Fruit fly (Drosophila melanogaster): ENCODE data around the gene hzg.

Gene hzg

DNA sequence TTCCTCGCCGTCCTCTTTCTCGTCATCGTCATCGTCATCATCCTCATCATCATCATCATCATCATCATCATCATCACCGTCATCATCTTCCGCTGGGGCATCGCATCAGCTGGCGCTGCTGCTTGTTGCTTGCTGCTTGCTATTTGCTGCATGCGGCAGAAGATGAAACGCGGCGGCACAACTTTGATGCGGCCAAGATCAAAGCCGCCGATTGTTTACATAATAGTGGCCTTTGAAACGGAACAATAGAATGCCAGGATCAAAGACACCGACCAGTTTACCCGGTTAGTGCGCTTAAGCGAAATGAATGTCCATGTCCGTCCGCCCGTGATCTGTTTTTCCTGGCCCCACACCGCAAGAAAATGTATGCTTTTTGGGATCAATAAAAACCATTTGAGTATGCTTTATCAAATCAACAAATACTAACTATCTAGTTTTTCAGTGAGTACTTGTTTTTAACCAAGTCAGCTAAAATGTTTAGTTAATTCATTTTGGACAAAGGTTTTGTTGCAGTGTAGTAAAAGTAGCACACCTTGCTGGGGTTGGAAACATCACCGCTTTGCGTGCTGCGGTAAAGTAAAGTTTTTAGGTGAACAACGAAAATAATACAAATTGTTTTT is 16.6 kb upstream of the hzg start (continued):
- TF ChIP-seq Dfd (GFP tag; optimal IDR thresholded peaks at IDR 0.05), result no peak
- TF ChIP-seq sima (GFP tag; optimal IDR thresholded peaks at IDR 0.05), result no peak
- peak; percentile 33 for TF ChIP-seq CG7786 (GFP tag; optimal IDR thresholded peaks at IDR 0.05)
- TF ChIP-seq GATAe (GFP tag; conservative IDR thresholded peaks at IDR 0.05), result no peak
- TF ChIP-seq CG14860 (GFP tag; IDR thresholded peaks at IDR 0.05; ENCODE audit: partially characterized antibody), result no peak
- no peak for TF ChIP-seq h (optimal IDR thresholded peaks at IDR 0.05)
- TF ChIP-seq p53 (GFP tag; optimal IDR thresholded peaks at IDR 0.05), result no peak
- TF ChIP-seq Adf1 (GFP tag; IDR thresholded peaks at IDR 0.05), result no peak
- 0 out of 2 replicates have a peak, but pooled peaks have one; percentile 21 for TF ChIP-seq CG14441 (GFP tag; IDR thresholded peaks at IDR 0.05)
- TF ChIP-seq CG14014 (GFP tag; IDR thresholded peaks at IDR 0.05), result no peak
- peak; percentile 84 for TF ChIP-seq CG8765 (GFP tag; IDR thresholded peaks at IDR 0.05)
- no peak for TF ChIP-seq nerfin-2 (GFP tag; IDR thresholded peaks at IDR 0.05; ENCODE audit: partially characterized antibody)
- peak; percentile 70 for TF ChIP-seq CG17361 (GFP tag; IDR thresholded peaks at IDR 0.05)
- no peak for TF ChIP-seq corto (GFP tag; optimal IDR thresholded peaks at IDR 0.05)
- peak; percentile 68 for TF ChIP-seq CG31441 (GFP tag; IDR thresholded peaks at IDR 0.05)
- TF ChIP-seq cad (GFP tag; optimal IDR thresholded peaks at IDR 0.05), result no peak
- TF ChIP-seq jumu (GFP tag; optimal IDR thresholded peaks at IDR 0.05), result peak; percentile 29
- no peak for TF ChIP-seq CrebB (tag; optimal IDR thresholded peaks at IDR 0.05)
- no peak for TF ChIP-seq HmgZ (tag; optimal IDR thresholded peaks at IDR 0.05)
- no peak for TF ChIP-seq hbn (GFP tag; IDR thresholded peaks at IDR 0.05; ENCODE audit: partially characterized antibody)
- peak; percentile 28 for TF ChIP-seq her (GFP tag; optimal IDR thresholded peaks at IDR 0.05)
- TF ChIP-seq CG30020 (tag; optimal IDR thresholded peaks at IDR 0.05), result no peak
- peak; percentile 54 for TF ChIP-seq CG11504 (tag; optimal IDR thresholded peaks at IDR 0.05)
- no peak for TF ChIP-seq dati (GFP tag; IDR thresholded peaks at IDR 0.05)
- TF ChIP-seq toy (GFP tag; IDR thresholded peaks at IDR 0.05), result no peak
- TF ChIP-seq sim (GFP tag; IDR thresholded peaks at IDR 0.05), result 0 out of 2 replicates have a peak, but pooled peaks have one; percentile 63
- no peak for TF ChIP-seq chinmo (GFP tag; IDR thresholded peaks at IDR 0.05; ENCODE audit: partially characterized antibody)
- TF ChIP-seq Dref (GFP tag; IDR thresholded peaks at IDR 0.05), result no peak
- no peak for TF ChIP-seq yki (optimal IDR thresholded peaks at IDR 0.05)
- TF ChIP-seq maf-S (GFP tag; optimal IDR thresholded peaks at IDR 0.05), result peak; percentile 38
- TF ChIP-seq Oli (tag; optimal IDR thresholded peaks at IDR 0.05), result peak; percentile 45
- TF ChIP-seq Bteb2 (GFP tag; optimal IDR thresholded peaks at IDR 0.05), result no peak
- TF ChIP-seq tap (tag; optimal IDR thresholded peaks at IDR 0.05), result no peak
- no peak for TF ChIP-seq Jarid2 (GFP tag; optimal IDR thresholded peaks at IDR 0.05)
- no peak for TF ChIP-seq Doc2 (GFP tag; IDR thresholded peaks at IDR 0.05)
- TF ChIP-seq CG6175 (GFP tag; IDR thresholded peaks at IDR 0.05), result no peak
- TF ChIP-seq ATbp (GFP tag; optimal IDR thresholded peaks at IDR 0.05), result peak; percentile 18
- peak; percentile 17 for TF ChIP-seq CG12769 (tag; optimal IDR thresholded peaks at IDR 0.05)
- TF ChIP-seq CG1529 (GFP tag; optimal IDR thresholded peaks at IDR 0.05), result no peak
- no peak for TF ChIP-seq CkIIα-i1 (GFP tag; IDR thresholded peaks at IDR 0.05)
- no peak for TF ChIP-seq grn (GFP tag; optimal IDR thresholded peaks at IDR 0.05)
- TF ChIP-seq Mes4 (GFP tag; optimal IDR thresholded peaks at IDR 0.05), result peak; percentile 11
- TF ChIP-seq ranshi (GFP tag; IDR thresholded peaks at IDR 0.05), result no peak; the same call in 1 of the 2 replicates
- TF ChIP-seq Dbx (GFP tag; IDR thresholded peaks at IDR 0.05), result no peak
- TF ChIP-seq Side (GFP tag; optimal IDR thresholded peaks at IDR 0.05), result peak; percentile 46
- no peak for TF ChIP-seq CG17186 (GFP tag; optimal IDR thresholded peaks at IDR 0.05)
- TF ChIP-seq zen2 (GFP tag; IDR thresholded peaks at IDR 0.05; ENCODE audit: partially characterized antibody), result no peak
- peak; percentile 81 for TF ChIP-seq CG17829 (tag; optimal IDR thresholded peaks at IDR 0.05)
- peak; percentile 12 for TF ChIP-seq CG15601 (tag; optimal IDR thresholded peaks at IDR 0.05)
- peak; percentile 22 for TF ChIP-seq CHES-1-like (GFP tag; optimal IDR thresholded peaks at IDR 0.05)
- TF ChIP-seq ind (GFP tag; optimal IDR thresholded peaks at IDR 0.05), result peak; percentile 22
- TF ChIP-seq Mrtf (GFP tag; IDR thresholded peaks at IDR 0.05), result no peak; the same call in 2 of the 3 replicates
